Worm (Caenorhabditis elegans) whole organism, L2 larva: ENCODE data around the gene ccd-5.
A peak's percentile ranks its signal among the peaks of the same experiment; 100 is the strongest.

Experiments used
- F13H6.1 ChIP-seq: sonication (generic microtip); optimal IDR thresholded peaks from 2 replicates; lab custom pipeline; 2016; ENCODE audit warnings: missing genetic modification characterization, missing compliant biosample characterization
- blmp-1 ChIP-seq: sonication (generic microtip); optimal IDR thresholded peaks from 2 replicates; lab custom pipeline; 2017; ENCODE audit warnings: missing genetic modification characterization, mild to moderate bottlenecking, missing compliant biosample characterization, antibody characterized with exemption, moderate library complexity; ENCODE audit not compliant: insufficient read depth
- ceh-82 ChIP-seq: fragments of 150-350 bp; optimal IDR thresholded peaks from 2 replicates; lab custom pipeline; 2014; ENCODE audit warnings: missing biosample characterization, missing genetic modification characterization
- elt-1 ChIP-seq: fragments of 150-350 bp; optimal IDR thresholded peaks from 2 replicates; lab custom pipeline; 2014; ENCODE audit warnings: missing biosample characterization, missing genetic modification characterization
- lin-13 ChIP-seq: fragments of 150-350 bp; optimal IDR thresholded peaks from 2 replicates; lab custom pipeline; 2014; ENCODE audit warnings: missing biosample characterization, missing genetic modification reagents, missing genetic modification characterization
- lin-39 ChIP-seq: fragments of 150-350 bp; optimal IDR thresholded peaks from 2 replicates; lab custom pipeline; 2014; ENCODE audit warnings: missing biosample characterization, missing genetic modification reagents, missing genetic modification characterization
- nhr-10 ChIP-seq: sonication (generic microtip); optimal IDR thresholded peaks from 2 replicates; lab custom pipeline; 2017; ENCODE audit warnings: missing biosample characterization, missing genetic modification characterization
- nhr-11 ChIP-seq: fragments of 150-350 bp; optimal IDR thresholded peaks from 2 replicates; lab custom pipeline; 2014; ENCODE audit warnings: missing biosample characterization, missing genetic modification characterization
- skn-1 ChIP-seq: sonication (generic microtip); optimal IDR thresholded peaks from 2 replicates; lab custom pipeline; 2017; ENCODE audit warnings: missing biosample characterization, missing genetic modification characterization

DNA sequence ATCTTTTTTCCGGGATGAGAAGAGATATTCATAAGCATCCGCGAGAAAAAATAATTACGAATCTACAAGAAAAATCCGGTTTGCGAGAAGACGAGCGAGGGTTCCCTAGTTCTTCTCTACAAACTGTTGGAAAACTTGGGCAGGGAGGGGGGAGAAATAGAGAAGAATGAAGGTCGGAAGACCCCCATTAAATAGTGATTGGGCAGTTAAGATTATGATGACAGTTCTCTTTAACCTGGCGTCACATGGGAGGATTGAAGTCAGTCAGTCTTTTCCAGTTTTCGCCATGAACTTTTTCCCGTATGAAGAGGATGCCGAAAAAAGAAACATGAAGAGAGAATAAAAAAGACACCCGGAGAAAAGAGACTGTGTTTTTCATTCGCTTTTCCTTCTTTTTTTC lies 18.3 kb upstream of the ccd-5 start:
- TF ChIP-seq nhr-11 = no peak
- TF ChIP-seq skn-1 = no peak
- TF ChIP-seq lin-39 = no peak
- no peak for TF ChIP-seq F13H6.1 (tag; lab: Kevin White, UChicago)
- no peak for TF ChIP-seq elt-1 (tag; lab: Kevin White, UChicago)
- peak; percentile 36 for TF ChIP-seq blmp-1 (tag; lab: Kevin White, UChicago)
- TF ChIP-seq ceh-82 (tag; lab: Kevin White, UChicago) = no peak
- no peak for TF ChIP-seq lin-13
- no peak for TF ChIP-seq nhr-10 (tag; lab: Kevin White, UChicago)
